Worm (Caenorhabditis elegans) whole organism, early embryonic: ENCODE measurements around the gene F23F1.4.

Experiments used
- B0310.2 ChIP-seq: sonication (generic microtip); optimal IDR thresholded peaks from 2 replicates; lab custom pipeline; 2016; ENCODE audit warnings: mild to moderate bottlenecking, missing genetic modification characterization, missing compliant biosample characterization
- F13C5.2 ChIP-seq: sonication (generic microtip); optimal IDR thresholded peaks from 2 replicates; lab custom pipeline; 2017; ENCODE audit warnings: mild to moderate bottlenecking, missing genetic modification characterization, inconsistent platforms, missing compliant biosample characterization
- aly-1 ChIP-seq: sonication (generic microtip); optimal IDR thresholded peaks from 2 replicates; lab custom pipeline; 2016; ENCODE audit warnings: missing genetic modification characterization, missing compliant biosample characterization
- ama-1 ChIP-seq: fragments of 150-350 bp; optimal IDR thresholded peaks from 2 replicates; lab custom pipeline; 2014
- ceh-13 ChIP-seq: fragments of 200-800 bp; sonication (Bioruptor generic); optimal IDR thresholded peaks from 2 replicates; lab custom pipeline; 2018; ENCODE audit warnings: mild to moderate bottlenecking, missing genetic modification characterization, missing compliant biosample characterization
- ceh-36 ChIP-seq: sonication (generic microtip); optimal IDR thresholded peaks from 2 replicates; lab custom pipeline; 2016; ENCODE audit warnings: missing genetic modification characterization, inconsistent platforms, missing compliant biosample characterization
- ets-7 ChIP-seq: sonication (generic microtip); optimal IDR thresholded peaks from 2 replicates; lab custom pipeline; 2016; ENCODE audit warnings: missing genotype, missing genetic modification characterization, missing compliant biosample characterization
- flt-1 ChIP-seq: fragments of 200-800 bp; sonication (Bioruptor generic); IDR thresholded peaks from 2 replicates; pipeline ENCODE4 v1.3.6; 2022; ENCODE audit warnings: missing genetic modification characterization, missing compliant biosample characterization
- hmbx-1 ChIP-seq: sonication (generic microtip); optimal IDR thresholded peaks from 2 replicates; lab custom pipeline; 2016; ENCODE audit warnings: mild to moderate bottlenecking, missing genetic modification characterization, missing compliant biosample characterization
- hmg-4 ChIP-seq: fragments of 200-800 bp; sonication (Bioruptor generic); optimal IDR thresholded peaks from 2 replicates; lab custom pipeline; 2018; ENCODE audit warnings: mild to moderate bottlenecking, missing genetic modification characterization, missing compliant biosample characterization
- hnd-1 ChIP-seq: sonication (generic microtip); optimal IDR thresholded peaks from 2 replicates; lab custom pipeline; 2016; ENCODE audit warnings: missing genetic modification characterization, missing compliant biosample characterization
- pes-1 ChIP-seq: fragments of 200-800 bp; sonication (Bioruptor generic); IDR thresholded peaks from 2 replicates; pipeline ENCODE4 v1.3.6; 2022; ENCODE audit warnings: missing genetic modification reagents, missing genetic modification characterization, missing compliant biosample characterization
- scrt-1 ChIP-seq: fragments of 200-800 bp; sonication (Bioruptor generic); IDR thresholded peaks from 2 replicates; pipeline ENCODE4 v1.3.6; 2022; ENCODE audit warnings: missing genetic modification characterization, missing compliant biosample characterization
- sea-1 ChIP-seq: fragments of 200-800 bp; sonication (Bioruptor generic); conservative IDR thresholded peaks from 2 replicates; pipeline ENCODE4 v1.3.6; 2022; ENCODE audit warnings: missing genetic modification characterization, missing compliant biosample characterization
- tbx-11 ChIP-seq: fragments of 200-800 bp; sonication (Bioruptor generic); IDR thresholded peaks from 2 replicates; pipeline ENCODE4 v1.3.6; 2022; ENCODE audit warnings: missing genetic modification characterization, missing compliant biosample characterization
- tbx-37 ChIP-seq: fragments of 200-800 bp; sonication (Bioruptor generic); conservative IDR thresholded peaks from 2 replicates; pipeline ENCODE4 v1.3.6; 2022; ENCODE audit warnings: missing genetic modification reagents, missing genetic modification characterization, missing compliant biosample characterization
- tra-4 ChIP-seq: sonication (generic microtip); optimal IDR thresholded peaks from 2 replicates; lab custom pipeline; 2017; ENCODE audit warnings: missing genetic modification characterization, missing compliant biosample characterization

F23F1.4 gene

ce11 chrII:33904-34303 lies 5.7 kb upstream of the F23F1.4 start, which contains the start of gene F23F1.2:
F23F1.2 (plus strand) TSS chrII:34204.
- TF ChIP-seq pes-1 (GFP tag; lab: Robert Waterston, UW) (no peak), ceh-13 (GFP tag; lab: Kevin White, UChicago) (no peak), ets-7 (tag; lab: Kevin White, UChicago) (no peak), hmg-4 (GFP tag; lab: Kevin White, UChicago) (no peak), sea-1 (GFP tag; lab: Robert Waterston, UW) (no peak), hnd-1 (no peak), hmbx-1 (tag; lab: Kevin White, UChicago) (no peak), ama-1 (lab: Kevin White, UChicago) (no peak), tbx-37 (GFP tag; lab: Robert Waterston, UW) (no peak), F13C5.2 (no peak), scrt-1 (GFP tag; lab: Robert Waterston, UW) (no peak), ceh-36 (no peak), B0310.2 (no peak), tra-4 (tag; lab: Kevin White, UChicago) (no peak), flt-1 (GFP tag; lab: Robert Waterston, UW) (no peak), aly-1 (no peak)

- no peak for TF ChIP-seq ama-1 (lab: Kevin White, UChicago)
- TF ChIP-seq ets-7 (tag; lab: Kevin White, UChicago), result no peak
- TF ChIP-seq pes-1 (GFP tag; lab: Robert Waterston, UW), result no peak
- no peak for TF ChIP-seq aly-1
- no peak for TF ChIP-seq tra-4 (tag; lab: Kevin White, UChicago)
- no peak for TF ChIP-seq scrt-1 (GFP tag; lab: Robert Waterston, UW)
- TF ChIP-seq ceh-36, result no peak
- no peak for TF ChIP-seq ceh-13 (GFP tag; lab: Kevin White, UChicago)
- TF ChIP-seq tbx-37 (GFP tag; lab: Robert Waterston, UW), result no peak
- TF ChIP-seq tbx-11 (GFP tag; lab: Robert Waterston, UW), result no peak
Observed at ce11 chrII:31521-31920, 3.3 kb upstream of the F23F1.4 start, which contains the start of the genes F23F1.5 and fbxc-54. F23F1.5 (minus strand) TSS chrII:31584. fbxc-54 (plus strand) TSS chrII:31719.

ce11 chrII:29578-29977 lies 1.4 kb upstream of the F23F1.4 start:
- no peak for TF ChIP-seq pes-1 (GFP tag; lab: Robert Waterston, UW)
- TF ChIP-seq scrt-1 (GFP tag; lab: Robert Waterston, UW), result no peak
- TF ChIP-seq ets-7 (tag; lab: Kevin White, UChicago), result no peak
- TF ChIP-seq hnd-1, result no peak
- no peak for TF ChIP-seq hmg-4 (GFP tag; lab: Kevin White, UChicago)
- no peak for TF ChIP-seq B0310.2
- no peak for TF ChIP-seq tbx-11 (GFP tag; lab: Robert Waterston, UW)
- no peak for TF ChIP-seq hmbx-1 (tag; lab: Kevin White, UChicago)
- no peak for TF ChIP-seq ceh-13 (GFP tag; lab: Kevin White, UChicago)
- no peak for TF ChIP-seq F13C5.2
- no peak for TF ChIP-seq ceh-36
- TF ChIP-seq aly-1, result no peak
- no peak for TF ChIP-seq sea-1 (GFP tag; lab: Robert Waterston, UW)
- no peak for TF ChIP-seq tbx-37 (GFP tag; lab: Robert Waterston, UW)
- TF ChIP-seq tra-4 (tag; lab: Kevin White, UChicago), result no peak
- no peak for TF ChIP-seq ama-1 (lab: Kevin White, UChicago)
- TF ChIP-seq flt-1 (GFP tag; lab: Robert Waterston, UW), result no peak

- TF ChIP-seq F13C5.2, result peak; percentile 26
- no peak for TF ChIP-seq tbx-37 (GFP tag; lab: Robert Waterston, UW)
- no peak for TF ChIP-seq aly-1
Observed at ce11 chrII:24559-24998, 3.6 kb downstream of the F23F1.4 start, which contains the start of gene enee-1. enee-1 (plus strand) TSS chrII:24666.

- TF ChIP-seq hmbx-1 (tag; lab: Kevin White, UChicago) (no peak), pes-1 (GFP tag; lab: Robert Waterston, UW) (no peak), ama-1 (lab: Kevin White, UChicago) (no peak), hmg-4 (GFP tag; lab: Kevin White, UChicago) (no peak), F13C5.2 (no peak), tbx-37 (GFP tag; lab: Robert Waterston, UW) (no peak), tbx-11 (GFP tag; lab: Robert Waterston, UW) (no peak), flt-1 (GFP tag; lab: Robert Waterston, UW) (no peak), ceh-36 (no peak)
Observed at ce11 chrII:23739-24138, 4.5 kb downstream of the F23F1.4 start.

ce11 chrII:23025-23424 lies 5.2 kb downstream of the F23F1.4 start, which contains the start of gene sqt-2:
sqt-2 (plus strand) TSS chrII:23325.
- TF ChIP-seq tbx-37 (GFP tag; lab: Robert Waterston, UW), result no peak
- no peak for TF ChIP-seq tbx-11 (GFP tag; lab: Robert Waterston, UW)
- no peak for TF ChIP-seq scrt-1 (GFP tag; lab: Robert Waterston, UW)
- TF ChIP-seq hnd-1, result no peak
- TF ChIP-seq flt-1 (GFP tag; lab: Robert Waterston, UW), result no peak
- no peak for TF ChIP-seq tra-4 (tag; lab: Kevin White, UChicago)

ce11 chrII:21953-22352 lies 6.3 kb downstream of the F23F1.4 start:
- TF ChIP-seq hmg-4 (GFP tag; lab: Kevin White, UChicago), result no peak
- no peak for TF ChIP-seq hmbx-1 (tag; lab: Kevin White, UChicago)
- TF ChIP-seq ets-7 (tag; lab: Kevin White, UChicago), result no peak
- no peak for TF ChIP-seq F13C5.2
- TF ChIP-seq pes-1 (GFP tag; lab: Robert Waterston, UW), result no peak
- no peak for TF ChIP-seq ama-1 (lab: Kevin White, UChicago)
- no peak for TF ChIP-seq flt-1 (GFP tag; lab: Robert Waterston, UW)
- no peak for TF ChIP-seq scrt-1 (GFP tag; lab: Robert Waterston, UW)
- TF ChIP-seq tra-4 (tag; lab: Kevin White, UChicago), result no peak
- no peak for TF ChIP-seq tbx-11 (GFP tag; lab: Robert Waterston, UW)
- TF ChIP-seq ceh-13 (GFP tag; lab: Kevin White, UChicago), result no peak
- no peak for TF ChIP-seq ceh-36
- no peak for TF ChIP-seq aly-1
